Fruit fly (Drosophila melanogaster) whole organism, prepupa: ENCODE results near the gene Npc1b.

Experiments
- Blimp-1 ChIP-seq: fragments of 200-800 bp; sonication (Bioruptor generic); optimal IDR thresholded peaks from 3 replicates; lab custom pipeline; 2017; ENCODE audit warnings: missing biosample characterization, missing genetic modification characterization, mild to moderate bottlenecking, moderate library complexity, missing genetic modification reagents
- CG10669 ChIP-seq: fragments of 200-800 bp; sonication (Bioruptor generic); optimal IDR thresholded peaks from 3 replicates; lab custom pipeline; 2018; ENCODE audit warnings: missing biosample characterization, mild to moderate bottlenecking, missing genetic modification characterization, moderate library complexity
- CG34406 ChIP-seq: fragments of 200-800 bp; sonication (Bioruptor generic); optimal IDR thresholded peaks from 3 replicates; lab custom pipeline; 2016; ENCODE audit warnings: missing biosample characterization, missing genetic modification characterization
- CG6163 ChIP-seq: fragments of 200-800 bp; sonication (Bioruptor generic); IDR thresholded peaks from 3 replicates; pipeline ENCODE4 v1.3.6; 2022; ENCODE audit warnings: missing biosample characterization, missing genetic modification characterization
- CG6276 ChIP-seq: fragments of 200-800 bp; sonication (Bioruptor generic); optimal IDR thresholded peaks from 2 replicates; lab custom pipeline; 2017; ENCODE audit warnings: missing biosample characterization, mild to moderate bottlenecking, missing genetic modification characterization
- CG6792 ChIP-seq: fragments of 200-800 bp; sonication (Bioruptor generic); optimal IDR thresholded peaks from 3 replicates; lab custom pipeline; 2016; ENCODE audit warnings: missing biosample characterization, missing genetic modification characterization
- CG8632 ChIP-seq: fragments of 200-800 bp; sonication (Bioruptor generic); optimal IDR thresholded peaks from 3 replicates; lab custom pipeline; 2016; ENCODE audit warnings: missing biosample characterization, missing genetic modification characterization
- Eip75B ChIP-seq: fragments of 200-800 bp; sonication (Bioruptor generic); optimal IDR thresholded peaks from 3 replicates; lab custom pipeline; 2016; ENCODE audit warnings: missing biosample characterization, missing genetic modification characterization
- Ets96B ChIP-seq: fragments of 200-800 bp; optimal IDR thresholded peaks from 2 replicates; lab custom pipeline; 2019; ENCODE audit warnings: missing biosample characterization, mild to moderate bottlenecking, missing genetic modification characterization, moderate library complexity
- Hr39 ChIP-seq: fragments of 200-800 bp; sonication (Bioruptor generic); optimal IDR thresholded peaks from 2 replicates; lab custom pipeline; 2016; ENCODE audit warnings: missing biosample characterization, missing genetic modification characterization
- OdsH ChIP-seq: fragments of 200-800 bp; sonication (Bioruptor generic); optimal IDR thresholded peaks from 3 replicates; lab custom pipeline; 2016; ENCODE audit warnings: missing biosample characterization, missing genetic modification characterization
- cyc ChIP-seq: fragments of 200-800 bp; sonication (Bioruptor generic); optimal IDR thresholded peaks from 3 replicates; lab custom pipeline; 2016; ENCODE audit warnings: missing biosample characterization, missing genetic modification characterization
- net ChIP-seq: fragments of 200-800 bp; sonication (Bioruptor generic); optimal IDR thresholded peaks from 3 replicates; lab custom pipeline; 2016; ENCODE audit warnings: missing biosample characterization, missing genetic modification characterization

DNA sequence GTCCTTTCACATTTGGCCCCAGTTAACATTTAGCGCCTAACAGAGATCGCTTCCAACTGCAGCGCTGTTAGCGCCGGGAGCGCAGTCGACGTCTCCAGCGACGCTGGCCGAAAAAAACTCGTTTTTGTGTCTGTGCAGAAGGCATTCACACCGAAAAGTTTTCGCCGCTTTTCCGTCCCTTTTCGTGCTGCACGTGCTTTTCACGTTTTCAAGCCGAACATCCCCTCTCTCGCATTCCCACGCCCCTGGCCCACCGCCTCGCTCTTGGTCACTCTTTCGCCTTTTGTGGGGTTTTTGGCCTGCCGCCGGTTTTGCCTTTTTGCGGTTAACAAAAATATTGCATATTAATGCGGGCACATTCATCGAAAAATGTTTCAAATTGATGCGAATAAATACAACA lies 8.8 kb upstream of the Npc1b start:
- TF ChIP-seq cyc (GFP tag; lab: Kevin White, UChicago): no peak
- TF ChIP-seq CG6276 (GFP tag; lab: Kevin White, UChicago): no peak
- no peak for TF ChIP-seq CG6163 (GFP tag; lab: Robert Waterston, UW)
- no peak for TF ChIP-seq Blimp-1
- no peak for TF ChIP-seq CG6792 (GFP tag; lab: Kevin White, UChicago)
- TF ChIP-seq CG10669 (GFP tag; lab: Kevin White, UChicago): no peak
- TF ChIP-seq CG8632 (GFP tag; lab: Kevin White, UChicago): no peak
- no peak for TF ChIP-seq Hr39
- TF ChIP-seq Ets96B (tag; lab: Kevin White, UChicago): no peak
- no peak for TF ChIP-seq net (GFP tag; lab: Kevin White, UChicago)
- TF ChIP-seq OdsH (GFP tag; lab: Kevin White, UChicago): no peak
- no peak for TF ChIP-seq CG34406 (GFP tag; lab: Kevin White, UChicago)
- no peak for TF ChIP-seq Eip75B (GFP tag; lab: Kevin White, UChicago)
